Worm (Caenorhabditis elegans) whole organism, early embryonic: ENCODE measurements around the gene C44C11.6.

Source experiments
- B0310.2 ChIP-seq: sonication (generic microtip); optimal IDR thresholded peaks from 2 replicates; lab custom pipeline; 2016; ENCODE audit warnings: mild to moderate bottlenecking, missing genetic modification characterization, missing compliant biosample characterization
- F13C5.2 ChIP-seq: sonication (generic microtip); optimal IDR thresholded peaks from 2 replicates; lab custom pipeline; 2017; ENCODE audit warnings: mild to moderate bottlenecking, missing genetic modification characterization, inconsistent platforms, missing compliant biosample characterization
- aly-1 ChIP-seq: sonication (generic microtip); optimal IDR thresholded peaks from 2 replicates; lab custom pipeline; 2016; ENCODE audit warnings: missing genetic modification characterization, missing compliant biosample characterization
- ama-1 ChIP-seq: fragments of 150-350 bp; optimal IDR thresholded peaks from 2 replicates; lab custom pipeline; 2014
- ceh-13 ChIP-seq: fragments of 200-800 bp; sonication (Bioruptor generic); optimal IDR thresholded peaks from 2 replicates; lab custom pipeline; 2018; ENCODE audit warnings: mild to moderate bottlenecking, missing genetic modification characterization, missing compliant biosample characterization
- ceh-36 ChIP-seq: sonication (generic microtip); optimal IDR thresholded peaks from 2 replicates; lab custom pipeline; 2016; ENCODE audit warnings: missing genetic modification characterization, inconsistent platforms, missing compliant biosample characterization
- ets-7 ChIP-seq: sonication (generic microtip); optimal IDR thresholded peaks from 2 replicates; lab custom pipeline; 2016; ENCODE audit warnings: missing genotype, missing genetic modification characterization, missing compliant biosample characterization
- flt-1 ChIP-seq: fragments of 200-800 bp; sonication (Bioruptor generic); IDR thresholded peaks from 2 replicates; pipeline ENCODE4 v1.3.6; 2022; ENCODE audit warnings: missing genetic modification characterization, missing compliant biosample characterization
- hmbx-1 ChIP-seq: sonication (generic microtip); optimal IDR thresholded peaks from 2 replicates; lab custom pipeline; 2016; ENCODE audit warnings: mild to moderate bottlenecking, missing genetic modification characterization, missing compliant biosample characterization
- hmg-4 ChIP-seq: fragments of 200-800 bp; sonication (Bioruptor generic); optimal IDR thresholded peaks from 2 replicates; lab custom pipeline; 2018; ENCODE audit warnings: mild to moderate bottlenecking, missing genetic modification characterization, missing compliant biosample characterization
- hnd-1 ChIP-seq: sonication (generic microtip); optimal IDR thresholded peaks from 2 replicates; lab custom pipeline; 2016; ENCODE audit warnings: missing genetic modification characterization, missing compliant biosample characterization
- pes-1 ChIP-seq: fragments of 200-800 bp; sonication (Bioruptor generic); IDR thresholded peaks from 2 replicates; pipeline ENCODE4 v1.3.6; 2022; ENCODE audit warnings: missing genetic modification reagents, missing genetic modification characterization, missing compliant biosample characterization
- scrt-1 ChIP-seq: fragments of 200-800 bp; sonication (Bioruptor generic); IDR thresholded peaks from 2 replicates; pipeline ENCODE4 v1.3.6; 2022; ENCODE audit warnings: missing genetic modification characterization, missing compliant biosample characterization
- sea-1 ChIP-seq: fragments of 200-800 bp; sonication (Bioruptor generic); conservative IDR thresholded peaks from 2 replicates; pipeline ENCODE4 v1.3.6; 2022; ENCODE audit warnings: missing genetic modification characterization, missing compliant biosample characterization
- tbx-11 ChIP-seq: fragments of 200-800 bp; sonication (Bioruptor generic); IDR thresholded peaks from 2 replicates; pipeline ENCODE4 v1.3.6; 2022; ENCODE audit warnings: missing genetic modification characterization, missing compliant biosample characterization
- tbx-37 ChIP-seq: fragments of 200-800 bp; sonication (Bioruptor generic); conservative IDR thresholded peaks from 2 replicates; pipeline ENCODE4 v1.3.6; 2022; ENCODE audit warnings: missing genetic modification reagents, missing genetic modification characterization, missing compliant biosample characterization
- tra-4 ChIP-seq: sonication (generic microtip); optimal IDR thresholded peaks from 2 replicates; lab custom pipeline; 2017; ENCODE audit warnings: missing genetic modification characterization, missing compliant biosample characterization

C44C11.6 gene

DNA sequence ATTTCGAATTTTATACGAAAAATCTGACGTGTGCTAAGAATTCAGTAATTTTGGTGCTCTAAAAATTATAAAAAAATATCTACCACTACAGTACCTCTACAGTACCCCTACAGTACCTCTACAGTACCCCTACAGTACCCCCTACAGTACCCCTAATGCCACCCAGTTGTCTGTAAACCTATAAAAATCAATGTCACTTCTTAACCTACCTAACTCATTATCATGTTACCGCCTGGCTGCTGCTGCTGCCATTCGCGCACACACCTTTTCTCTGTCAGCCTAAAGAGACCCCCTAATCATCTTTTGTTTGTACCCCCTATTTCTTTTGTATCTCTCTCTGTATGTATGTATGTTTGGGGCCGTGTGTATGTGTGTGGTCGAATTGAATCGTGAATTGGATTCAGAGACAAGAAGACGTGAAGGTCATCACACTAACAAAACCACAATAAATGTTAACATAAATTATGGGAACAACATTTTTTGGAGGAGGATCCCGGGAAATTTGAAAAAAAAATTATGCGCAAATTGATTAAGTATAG is 6.2 kb downstream of the C44C11.6 start:
- TF ChIP-seq flt-1 (GFP tag; lab: Robert Waterston, UW) (no peak), scrt-1 (GFP tag; lab: Robert Waterston, UW) (no peak), F13C5.2 (tag; lab: Kevin White, UChicago) (no peak), ets-7 (tag; lab: Kevin White, UChicago) (no peak), tra-4 (no peak), tbx-11 (GFP tag; lab: Robert Waterston, UW) (no peak), ceh-36 (tag; lab: Kevin White, UChicago) (no peak), ama-1 (lab: Kevin White, UChicago) (no peak), sea-1 (GFP tag; lab: Robert Waterston, UW) (no peak)

DNA sequence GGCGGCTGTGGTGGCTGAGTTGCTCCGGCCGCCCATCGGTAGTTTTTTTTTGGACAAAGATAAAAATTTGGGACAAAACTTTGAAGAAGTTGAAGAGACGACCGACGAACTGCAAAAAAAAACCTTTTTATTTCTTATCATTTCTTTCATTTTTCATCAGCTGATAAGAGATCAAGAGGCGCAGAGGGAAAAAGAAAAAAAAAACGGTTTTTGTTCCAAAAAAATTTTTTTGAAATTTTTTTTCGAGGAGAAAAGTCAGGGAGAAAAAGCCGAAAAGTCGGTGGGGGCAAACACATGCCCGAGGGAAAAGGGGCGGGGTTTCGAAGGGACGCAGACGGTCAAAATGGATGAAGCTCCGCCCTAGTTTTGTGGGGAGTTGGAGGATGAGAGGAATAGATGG is 7.5 kb downstream of the C44C11.6 start, which contains the start of gene ras-1:
Gene ras-1 (minus strand): TSS at position 129 of the 400 bp plus-strand sequence.
- TF ChIP-seq ama-1 (lab: Kevin White, UChicago) (no peak), ceh-36 (tag; lab: Kevin White, UChicago) (no peak), flt-1 (GFP tag; lab: Robert Waterston, UW) (no peak), hmbx-1 (tag; lab: Kevin White, UChicago) (no peak), tbx-37 (GFP tag; lab: Robert Waterston, UW) (no peak)

DNA sequence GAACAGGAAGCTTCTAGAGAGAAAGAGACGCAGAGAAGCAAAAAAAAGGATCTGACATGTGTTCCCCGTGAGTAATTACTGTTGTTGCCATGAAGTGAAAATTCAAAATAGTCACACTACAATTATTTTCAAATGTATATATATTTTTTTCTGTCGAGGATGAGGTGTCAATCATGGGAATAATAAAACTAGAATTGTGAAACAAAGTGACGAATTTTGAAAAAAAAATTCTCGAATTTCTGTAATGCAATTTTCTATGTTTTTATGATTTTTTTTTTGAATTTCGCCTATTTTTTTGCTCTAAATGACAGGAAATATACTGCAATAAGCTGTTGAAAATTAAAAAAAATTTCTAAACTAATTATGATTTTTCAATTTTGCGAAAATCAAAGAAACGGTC is 8.5 kb downstream of the C44C11.6 start:
- no peak for TF ChIP-seq hmbx-1 (tag; lab: Kevin White, UChicago)
- no peak for TF ChIP-seq ceh-13 (GFP tag; lab: Kevin White, UChicago)
- TF ChIP-seq tbx-37 (GFP tag; lab: Robert Waterston, UW), result no peak
- no peak for TF ChIP-seq B0310.2 (tag; lab: Kevin White, UChicago)
- TF ChIP-seq F13C5.2 (tag; lab: Kevin White, UChicago), result no peak
- TF ChIP-seq tra-4, result no peak
- no peak for TF ChIP-seq scrt-1 (GFP tag; lab: Robert Waterston, UW)
- no peak for TF ChIP-seq hmg-4
- TF ChIP-seq hnd-1 (tag; lab: Kevin White, UChicago), result no peak
- TF ChIP-seq ceh-36 (tag; lab: Kevin White, UChicago), result no peak
- TF ChIP-seq flt-1 (GFP tag; lab: Robert Waterston, UW), result no peak
- TF ChIP-seq aly-1, result no peak
- no peak for TF ChIP-seq tbx-11 (GFP tag; lab: Robert Waterston, UW)
- TF ChIP-seq ama-1 (lab: Kevin White, UChicago), result no peak

DNA sequence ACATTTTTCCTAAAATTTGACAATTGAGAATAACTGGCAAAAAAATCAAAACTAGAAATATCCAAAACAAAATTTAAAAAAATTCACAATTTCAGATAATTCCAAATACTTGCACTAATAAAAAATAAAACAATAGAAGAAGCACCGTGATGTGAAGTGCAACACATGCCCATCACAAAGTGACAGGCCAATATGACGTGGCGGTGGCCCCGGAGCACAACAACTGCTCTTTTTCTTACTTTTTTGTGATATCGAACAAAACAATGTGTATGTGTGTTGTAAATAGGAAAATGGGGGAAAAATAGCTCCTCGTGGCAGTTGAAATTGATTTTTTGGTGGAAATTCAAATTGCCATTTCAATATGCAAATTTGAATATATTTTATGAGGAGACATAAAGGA is 9.2 kb downstream of the C44C11.6 start:
- no peak for TF ChIP-seq ama-1 (lab: Kevin White, UChicago)
- TF ChIP-seq ceh-13 (GFP tag; lab: Kevin White, UChicago), result no peak
- TF ChIP-seq scrt-1 (GFP tag; lab: Robert Waterston, UW), result no peak
- no peak for TF ChIP-seq aly-1
- no peak for TF ChIP-seq tbx-11 (GFP tag; lab: Robert Waterston, UW)
- no peak for TF ChIP-seq ets-7 (tag; lab: Kevin White, UChicago)
- TF ChIP-seq hnd-1 (tag; lab: Kevin White, UChicago), result no peak
- TF ChIP-seq pes-1 (GFP tag; lab: Robert Waterston, UW), result no peak
- TF ChIP-seq tbx-37 (GFP tag; lab: Robert Waterston, UW), result no peak
- TF ChIP-seq tra-4, result no peak
- TF ChIP-seq sea-1 (GFP tag; lab: Robert Waterston, UW), result no peak
- TF ChIP-seq ceh-36 (tag; lab: Kevin White, UChicago), result no peak
- no peak for TF ChIP-seq F13C5.2 (tag; lab: Kevin White, UChicago)
- no peak for TF ChIP-seq B0310.2 (tag; lab: Kevin White, UChicago)
- no peak for TF ChIP-seq flt-1 (GFP tag; lab: Robert Waterston, UW)

DNA sequence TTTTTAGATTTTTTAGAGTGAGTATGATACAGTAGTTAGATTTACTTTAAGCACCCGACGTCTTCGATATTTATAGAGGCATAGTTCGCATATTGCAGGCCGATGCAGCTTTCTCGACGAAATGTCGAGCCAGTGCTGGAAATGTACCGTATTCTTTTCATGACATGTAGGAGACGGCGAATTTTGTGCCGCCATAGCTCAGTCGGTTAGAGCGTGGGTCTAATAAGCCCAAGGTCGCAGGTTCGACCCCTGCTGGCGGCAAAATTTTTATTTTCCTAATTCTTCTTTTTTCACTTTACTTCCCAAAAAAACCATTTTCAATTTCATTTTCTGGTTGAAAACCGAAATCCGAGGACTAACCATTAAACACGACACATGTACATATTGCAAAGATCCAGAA is 17.7 kb downstream of the C44C11.6 start:
- TF ChIP-seq scrt-1 (GFP tag; lab: Robert Waterston, UW), result no peak
- peak; percentile 73 for TF ChIP-seq pes-1 (GFP tag; lab: Robert Waterston, UW)
- no peak for TF ChIP-seq ceh-13 (GFP tag; lab: Kevin White, UChicago)
- no peak for TF ChIP-seq ceh-36 (tag; lab: Kevin White, UChicago)
- no peak for TF ChIP-seq hnd-1 (tag; lab: Kevin White, UChicago)
- TF ChIP-seq sea-1 (GFP tag; lab: Robert Waterston, UW), result no peak
- TF ChIP-seq flt-1 (GFP tag; lab: Robert Waterston, UW), result 0 out of 2 replicates have a peak, but pooled peaks have one; percentile 31

DNA sequence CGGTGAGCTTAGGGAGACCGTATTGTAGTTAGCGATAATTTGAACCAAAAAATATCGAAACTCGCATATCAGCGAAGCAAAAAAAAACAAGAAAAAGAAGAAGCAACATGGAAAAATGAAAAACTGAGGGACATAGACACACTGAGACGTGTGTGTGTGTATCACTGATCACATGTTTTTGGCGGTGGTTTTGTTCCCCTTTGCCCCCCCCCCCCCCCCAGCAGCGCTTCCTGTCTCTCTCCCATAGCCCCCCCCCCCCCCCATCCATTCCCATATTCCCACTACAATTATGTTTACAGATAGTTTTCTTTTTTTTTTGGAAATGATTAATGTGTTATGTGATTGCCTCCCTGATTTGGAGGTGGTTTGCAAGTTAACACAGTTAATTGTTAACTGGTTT is 24.6 kb downstream of the C44C11.6 start:
- TF ChIP-seq aly-1 (no peak), B0310.2 (tag; lab: Kevin White, UChicago) (no peak), flt-1 (GFP tag; lab: Robert Waterston, UW) (no peak), F13C5.2 (tag; lab: Kevin White, UChicago) (no peak), hmbx-1 (tag; lab: Kevin White, UChicago) (no peak), ets-7 (tag; lab: Kevin White, UChicago) (no peak), tra-4 (no peak), pes-1 (GFP tag; lab: Robert Waterston, UW) (no peak), ama-1 (lab: Kevin White, UChicago) (no peak)

ce11 chrII:12373921-12374320 is 29.3 kb downstream of the C44C11.6 start:
- TF ChIP-seq hmg-4 (no peak), ceh-36 (tag; lab: Kevin White, UChicago) (no peak), tbx-11 (GFP tag; lab: Robert Waterston, UW) (no peak), ama-1 (lab: Kevin White, UChicago) (no peak), hmbx-1 (tag; lab: Kevin White, UChicago) (no peak), sea-1 (GFP tag; lab: Robert Waterston, UW) (no peak), F13C5.2 (tag; lab: Kevin White, UChicago) (no peak), scrt-1 (GFP tag; lab: Robert Waterston, UW) (no peak), flt-1 (GFP tag; lab: Robert Waterston, UW) (no peak), ets-7 (tag; lab: Kevin White, UChicago) (no peak), pes-1 (GFP tag; lab: Robert Waterston, UW) (no peak), hnd-1 (tag; lab: Kevin White, UChicago) (no peak), tra-4 (no peak), aly-1 (no peak), B0310.2 (tag; lab: Kevin White, UChicago) (no peak), tbx-37 (GFP tag; lab: Robert Waterston, UW) (no peak), ceh-13 (GFP tag; lab: Kevin White, UChicago) (no peak)
